Fruit fly (Drosophila melanogaster) whole organism, wandering third instar larva: ENCODE results near the gene galla-2.

Experiments
- Hnf4 ChIP-seq: fragments of 200-800 bp; sonication (Bioruptor generic); optimal IDR thresholded peaks from 2 replicates; lab custom pipeline; 2016; ENCODE audit warnings: missing biosample characterization, mild to moderate bottlenecking, missing genetic modification characterization
- Hr83 ChIP-seq: fragments of 200-300 bp; sonication (Bioruptor generic); optimal IDR thresholded peaks from 2 replicates; lab custom pipeline; 2016; ENCODE audit warnings: missing biosample characterization, mild to moderate bottlenecking, missing genetic modification characterization, moderate library complexity; ENCODE audit not compliant: poor library complexity, severe bottlenecking
- Rel ChIP-seq, 2 experiments: fragments of 200-800 bp; sonication (Bioruptor generic) in 1 of 2; optimal IDR thresholded peaks; 2 replicates in 1 of 2; 3 replicates in 1 of 2; lab custom pipeline; 2016 to 2019; ENCODE audit warnings: mild to moderate bottlenecking in 2 of 2, missing biosample characterization in 2 of 2, missing genetic modification characterization in 2 of 2, moderate library complexity in 1 of 2
- rgr ChIP-seq: fragments of 200-800 bp; sonication (Bioruptor generic); optimal IDR thresholded peaks from 3 replicates; lab custom pipeline; 2016; ENCODE audit warnings: missing biosample characterization, mild to moderate bottlenecking, missing genetic modification characterization

DNA sequence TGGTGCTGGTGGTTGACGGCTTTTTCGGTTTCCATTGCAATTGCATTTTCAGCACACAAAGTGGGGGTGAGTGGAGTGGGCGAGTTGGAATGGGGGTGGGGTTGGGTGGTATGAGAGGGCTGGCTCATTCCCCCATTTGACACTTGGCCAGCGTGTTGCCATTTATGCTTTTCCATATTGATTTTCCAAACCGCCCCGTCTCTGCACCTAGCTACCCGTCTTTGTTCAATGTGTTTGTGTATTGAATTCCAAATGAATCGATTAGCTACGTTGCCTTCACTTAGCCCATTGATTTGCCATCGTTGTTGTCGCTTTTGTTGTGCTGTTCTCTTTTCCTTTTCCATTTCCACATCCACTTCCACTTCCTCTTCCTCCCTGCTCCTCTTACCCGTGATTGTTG lies 39.0 kb upstream of the galla-2 start:
- TF ChIP-seq Hnf4 (GFP tag; lab: Kevin White, UChicago): no peak
- no peak for TF ChIP-seq Hr83 (GFP tag; lab: Kevin White, UChicago)
- TF ChIP-seq rgr (GFP tag; lab: Kevin White, UChicago): no peak
- TF ChIP-seq Rel (GFP tag; optimal IDR thresholded peaks at IDR 0.05; lab: Kevin White, UChicago): no peak
- TF ChIP-seq Rel (tag; optimal IDR thresholded peaks at IDR 0.05; lab: Kevin White, UChicago): no peak
